Worm (Caenorhabditis elegans) whole organism, early embryonic: ENCODE data around the gene dmsr-14.

ENCODE experiments used
- B0310.2 ChIP-seq: sonication (generic microtip); optimal IDR thresholded peaks from 2 replicates; lab custom pipeline; 2016; ENCODE audit warnings: mild to moderate bottlenecking, missing genetic modification characterization, missing compliant biosample characterization
- F13C5.2 ChIP-seq: sonication (generic microtip); optimal IDR thresholded peaks from 2 replicates; lab custom pipeline; 2017; ENCODE audit warnings: mild to moderate bottlenecking, missing genetic modification characterization, inconsistent platforms, missing compliant biosample characterization
- aly-1 ChIP-seq: sonication (generic microtip); optimal IDR thresholded peaks from 2 replicates; lab custom pipeline; 2016; ENCODE audit warnings: missing genetic modification characterization, missing compliant biosample characterization
- ama-1 ChIP-seq: fragments of 150-350 bp; optimal IDR thresholded peaks from 2 replicates; lab custom pipeline; 2014
- ceh-13 ChIP-seq: fragments of 200-800 bp; sonication (Bioruptor generic); optimal IDR thresholded peaks from 2 replicates; lab custom pipeline; 2018; ENCODE audit warnings: mild to moderate bottlenecking, missing genetic modification characterization, missing compliant biosample characterization
- ceh-36 ChIP-seq: sonication (generic microtip); optimal IDR thresholded peaks from 2 replicates; lab custom pipeline; 2016; ENCODE audit warnings: missing genetic modification characterization, inconsistent platforms, missing compliant biosample characterization
- ets-7 ChIP-seq: sonication (generic microtip); optimal IDR thresholded peaks from 2 replicates; lab custom pipeline; 2016; ENCODE audit warnings: missing genotype, missing genetic modification characterization, missing compliant biosample characterization
- flt-1 ChIP-seq: fragments of 200-800 bp; sonication (Bioruptor generic); IDR thresholded peaks from 2 replicates; pipeline ENCODE4 v1.3.6; 2022; ENCODE audit warnings: missing genetic modification characterization, missing compliant biosample characterization
- hmbx-1 ChIP-seq: sonication (generic microtip); optimal IDR thresholded peaks from 2 replicates; lab custom pipeline; 2016; ENCODE audit warnings: mild to moderate bottlenecking, missing genetic modification characterization, missing compliant biosample characterization
- hnd-1 ChIP-seq: sonication (generic microtip); optimal IDR thresholded peaks from 2 replicates; lab custom pipeline; 2016; ENCODE audit warnings: missing genetic modification characterization, missing compliant biosample characterization
- scrt-1 ChIP-seq: fragments of 200-800 bp; sonication (Bioruptor generic); IDR thresholded peaks from 2 replicates; pipeline ENCODE4 v1.3.6; 2022; ENCODE audit warnings: missing genetic modification characterization, missing compliant biosample characterization
- sea-1 ChIP-seq: fragments of 200-800 bp; sonication (Bioruptor generic); conservative IDR thresholded peaks from 2 replicates; pipeline ENCODE4 v1.3.6; 2022; ENCODE audit warnings: missing genetic modification characterization, missing compliant biosample characterization
- tbx-37 ChIP-seq: fragments of 200-800 bp; sonication (Bioruptor generic); conservative IDR thresholded peaks from 2 replicates; pipeline ENCODE4 v1.3.6; 2022; ENCODE audit warnings: missing genetic modification reagents, missing genetic modification characterization, missing compliant biosample characterization
- tra-4 ChIP-seq: sonication (generic microtip); optimal IDR thresholded peaks from 2 replicates; lab custom pipeline; 2017; ENCODE audit warnings: missing genetic modification characterization, missing compliant biosample characterization

- no peak for TF ChIP-seq flt-1 (GFP tag; lab: Robert Waterston, UW)
- no peak for TF ChIP-seq ama-1 (lab: Kevin White, UChicago)
- TF ChIP-seq ets-7: no peak
- no peak for TF ChIP-seq hmbx-1 (tag; lab: Kevin White, UChicago)
- TF ChIP-seq hnd-1: no peak
- no peak for TF ChIP-seq B0310.2 (tag; lab: Kevin White, UChicago)
- no peak for TF ChIP-seq sea-1
- TF ChIP-seq F13C5.2 (tag; lab: Kevin White, UChicago): no peak
- no peak for TF ChIP-seq tbx-37 (GFP tag; lab: Robert Waterston, UW)
- TF ChIP-seq scrt-1 (GFP tag; lab: Robert Waterston, UW): no peak
- no peak for TF ChIP-seq tra-4 (tag; lab: Kevin White, UChicago)
- no peak for TF ChIP-seq ceh-13 (GFP tag; lab: Kevin White, UChicago)
- TF ChIP-seq aly-1 (tag; lab: Kevin White, UChicago): no peak
- TF ChIP-seq ceh-36: no peak
Observed at ce11 chrV:6836036-6836435, 19.0 kb upstream of the dmsr-14 start.
